Fruit fly (Drosophila melanogaster): ENCODE results near the gene shop.

- TF ChIP-seq CG8478 (optimal IDR thresholded peaks at IDR 0.05) (no peak), CTCF (optimal IDR thresholded peaks at IDR 0.05) (no peak)
These were observed 19.8 kb upstream of the shop start for dm6 chrX:18868142-18868541.
